Fruit fly (Drosophila melanogaster) whole organism: ENCODE data around the gene CG15756.

Source experiments
- CG8478 ChIP-seq: fragments of >200 bp; optimal IDR thresholded peaks from 2 replicates; lab custom pipeline; 2018; ENCODE audit warnings: inconsistent platforms
- Dll ChIP-seq: fragments of >200 bp; optimal IDR thresholded peaks from 2 replicates; lab custom pipeline; 2017
- EcR ChIP-seq, 2 experiments: fragments of >200 bp; optimal IDR thresholded peaks; 2 replicates each; lab custom pipeline; 2017; ENCODE audit warnings: missing biosample characterization in 2 of 2, missing genetic modification characterization in 2 of 2, missing genetic modification reagents in 2 of 2
- pan ChIP-seq: fragments of >200 bp; optimal IDR thresholded peaks from 2 replicates; lab custom pipeline; 2017
- psq ChIP-seq: fragments of >200 bp; optimal IDR thresholded peaks from 2 replicates; lab custom pipeline; 2017
- usp ChIP-seq: fragments of >200 bp; optimal IDR thresholded peaks from 2 replicates; lab custom pipeline; 2017; ENCODE audit warnings: missing biosample characterization, missing genetic modification characterization, mixed read lengths

CG15756 gene

DNA sequence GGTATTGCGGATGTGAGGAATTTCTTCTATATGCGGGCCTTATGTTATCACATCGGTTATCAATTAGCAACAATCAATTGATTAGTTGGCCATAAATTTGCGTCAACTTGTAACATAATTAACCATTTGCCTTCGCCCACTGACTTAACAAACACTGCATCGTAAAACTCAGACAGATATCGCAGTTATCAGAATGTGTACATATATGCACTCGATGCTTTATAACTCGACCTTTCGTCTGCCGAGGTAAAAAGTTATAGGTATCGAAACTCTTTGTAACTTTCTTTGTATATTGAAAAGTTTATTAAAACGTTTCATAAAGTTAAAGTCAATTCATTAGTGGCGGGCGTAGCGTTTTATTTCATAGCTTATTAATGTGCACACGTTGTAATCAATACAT is 28.8 kb downstream of the CG15756 start:
- TF ChIP-seq pan (lab: Kevin White, UChicago) (no peak), CG8478 (lab: Kevin White, UChicago) (no peak), Dll (lab: Kevin White, UChicago) (no peak), psq (lab: Kevin White, UChicago) (no peak), usp (GFP tag; lab: Kevin White, UChicago) (no peak), EcR (GFP tag; optimal IDR thresholded peaks at IDR 0.05; lab: Kevin White, UChicago) (no peak)

DNA sequence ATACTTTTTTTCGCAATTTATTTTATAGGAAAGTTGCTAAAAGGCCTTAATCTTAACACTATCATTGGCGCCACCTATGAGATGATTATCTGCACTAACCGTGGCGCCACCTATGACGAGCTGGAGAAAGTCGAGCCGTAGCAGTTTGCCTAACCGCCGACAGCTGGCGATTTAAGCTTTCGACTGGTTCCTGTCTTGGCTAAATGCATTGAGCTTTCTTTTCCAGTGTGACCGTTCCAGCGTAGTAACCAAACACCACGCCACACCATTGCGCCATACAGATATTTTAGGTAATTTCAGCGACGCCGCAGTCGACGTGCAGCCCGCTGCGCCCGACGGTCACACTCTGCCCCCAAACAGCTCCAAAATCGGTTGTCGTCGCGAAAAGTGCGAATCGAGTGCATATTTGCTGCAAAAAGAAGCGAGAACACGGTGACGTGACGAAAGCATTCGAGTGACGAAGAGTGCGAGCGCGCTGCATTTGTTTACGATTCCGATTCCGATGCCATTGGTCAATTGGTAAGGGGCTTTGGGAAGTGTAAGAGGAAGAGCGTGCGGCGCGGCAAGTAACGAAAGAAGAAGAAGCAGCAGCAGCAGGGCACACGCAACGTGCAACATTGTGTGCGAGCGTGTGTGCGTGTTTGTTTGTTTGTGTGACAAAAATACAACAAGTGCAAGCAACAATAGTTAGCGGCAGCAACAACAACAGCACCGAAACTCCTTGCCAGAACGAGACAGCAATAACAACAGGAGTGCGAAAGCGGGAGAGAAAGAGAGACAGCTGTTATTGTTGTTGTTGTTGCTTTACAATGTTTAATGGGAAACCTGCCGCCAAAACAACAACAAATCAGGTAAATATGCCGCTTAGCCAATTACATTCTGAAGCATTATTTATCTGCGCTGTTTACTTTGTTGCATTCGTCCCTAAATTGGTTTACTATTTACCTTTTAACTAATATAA is 29.6 kb downstream of the CG15756 start, which contains the start of the genes CG46311 and Tpst:
TSS of gene CG46311 (plus strand) at position 341 of the 961 bp plus-strand sequence.
TSS of gene Tpst (plus strand) at position 341 of the 961 bp plus-strand sequence.
- TF ChIP-seq CG8478 (lab: Kevin White, UChicago), result no peak
- TF ChIP-seq usp (GFP tag; lab: Kevin White, UChicago), result no peak
- no peak for TF ChIP-seq pan (lab: Kevin White, UChicago)
- TF ChIP-seq EcR (GFP tag; optimal IDR thresholded peaks at IDR 0.05; lab: Kevin White, UChicago), result no peak
- no peak for TF ChIP-seq psq (lab: Kevin White, UChicago)
- no peak for TF ChIP-seq Dll (lab: Kevin White, UChicago)

DNA sequence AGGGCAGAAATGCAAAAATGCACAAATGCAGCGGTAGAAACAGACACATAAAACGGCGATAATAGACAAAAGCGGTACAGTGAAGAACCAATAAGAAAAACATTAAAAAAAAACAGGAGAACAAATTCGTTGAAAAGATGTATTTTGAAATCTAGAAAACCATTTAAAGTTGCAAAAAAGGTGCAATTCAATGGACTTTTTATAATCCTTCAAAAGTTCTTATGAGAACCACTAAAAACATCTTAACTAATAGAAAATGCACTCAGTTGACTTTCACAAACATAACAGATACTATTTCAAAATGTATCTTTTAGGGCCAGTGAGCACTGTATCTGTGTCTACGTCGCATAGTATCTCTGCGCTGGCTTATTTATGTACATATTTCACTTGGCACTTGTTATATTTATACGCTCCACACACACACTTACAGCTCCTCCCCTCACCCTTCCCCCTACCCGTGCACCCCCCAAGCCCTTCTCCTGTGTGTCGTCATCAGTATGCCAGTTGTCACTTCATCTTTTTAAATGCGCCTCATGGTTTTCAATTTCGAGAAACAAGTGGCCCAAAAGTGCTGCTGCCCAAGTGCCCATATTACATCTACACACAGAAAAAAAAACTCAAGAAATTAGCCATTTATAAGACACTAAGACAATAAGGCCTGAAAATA is 31.4 kb downstream of the CG15756 start:
- TF ChIP-seq EcR (GFP tag; optimal IDR thresholded peaks at IDR 0.05; lab: Kevin White, UChicago) (no peak), CG8478 (lab: Kevin White, UChicago) (no peak), Dll (lab: Kevin White, UChicago) (no peak), pan (lab: Kevin White, UChicago) (no peak), psq (lab: Kevin White, UChicago) (no peak), usp (GFP tag; lab: Kevin White, UChicago) (no peak)

DNA sequence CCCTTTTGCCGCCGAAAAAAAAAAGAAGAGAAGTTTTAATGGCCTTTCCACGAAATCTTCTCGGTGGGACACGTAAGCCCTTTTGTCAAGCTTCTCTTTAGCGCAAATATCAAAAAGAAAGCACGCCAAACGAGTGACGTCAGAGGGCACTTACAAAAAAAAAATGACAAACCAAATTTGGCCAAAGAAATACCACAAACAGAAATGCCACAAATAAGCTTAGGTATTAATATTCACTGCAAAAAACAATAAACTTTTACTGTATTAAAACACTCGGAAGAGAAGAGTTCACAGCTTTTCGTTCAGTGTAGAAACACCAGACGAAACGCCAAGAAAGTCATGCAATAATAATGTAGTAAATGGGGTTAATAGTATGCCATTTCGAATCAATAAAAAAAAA is 33.9 kb downstream of the CG15756 start:
- TF ChIP-seq psq (lab: Kevin White, UChicago), result no peak
- TF ChIP-seq CG8478 (lab: Kevin White, UChicago), result no peak
- no peak for TF ChIP-seq usp (GFP tag; lab: Kevin White, UChicago)
- no peak for TF ChIP-seq Dll (lab: Kevin White, UChicago)
- no peak for TF ChIP-seq pan (lab: Kevin White, UChicago)
- TF ChIP-seq EcR (GFP tag; optimal IDR thresholded peaks at IDR 0.05; lab: Kevin White, UChicago), result no peak

DNA sequence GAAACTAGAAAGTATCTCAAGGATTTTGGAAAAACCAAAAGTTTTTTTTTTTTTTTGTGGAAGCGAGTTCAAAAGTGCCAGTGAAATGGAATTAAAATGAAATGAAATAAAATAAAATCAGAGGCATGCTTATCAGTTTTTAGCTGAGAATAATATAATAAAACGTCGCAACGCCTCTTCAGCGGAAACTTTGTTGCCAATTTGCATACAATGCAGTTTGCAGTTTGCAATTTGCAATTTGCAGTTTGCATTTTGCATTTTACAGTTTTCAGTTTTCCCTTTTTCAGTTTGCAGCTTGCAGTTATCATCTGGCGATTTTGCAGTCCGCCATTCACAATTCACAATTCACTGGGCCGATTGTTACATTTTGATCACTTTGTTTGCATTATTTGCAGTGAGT is 34.6 kb downstream of the CG15756 start:
- TF ChIP-seq CG8478 (lab: Kevin White, UChicago) (no peak), pan (lab: Kevin White, UChicago) (no peak), EcR (GFP tag; optimal IDR thresholded peaks at IDR 0.05; lab: Kevin White, UChicago) (no peak), psq (lab: Kevin White, UChicago) (no peak), Dll (lab: Kevin White, UChicago) (no peak), usp (GFP tag; lab: Kevin White, UChicago) (no peak)

DNA sequence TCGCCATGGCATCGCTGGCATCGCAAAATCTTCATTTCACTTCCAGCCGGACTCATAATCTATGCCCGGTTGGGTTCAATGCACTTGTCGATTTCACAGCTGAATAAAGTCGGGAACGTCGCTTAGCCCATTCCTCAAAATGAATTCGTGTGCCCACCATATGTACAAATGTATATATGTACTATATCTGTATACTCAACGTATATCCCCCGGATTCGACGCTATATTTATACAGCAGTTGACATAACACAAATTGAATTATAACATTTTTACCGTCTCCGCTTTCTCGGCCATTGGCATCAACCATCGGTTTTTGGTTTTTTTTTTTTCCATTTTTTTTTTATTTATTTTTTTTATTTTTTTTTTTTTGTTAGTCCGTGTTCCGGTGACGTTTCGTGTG is 36.1 kb downstream of the CG15756 start:
- TF ChIP-seq CG8478 (lab: Kevin White, UChicago) (no peak), pan (lab: Kevin White, UChicago) (no peak), usp (GFP tag; lab: Kevin White, UChicago) (no peak), psq (lab: Kevin White, UChicago) (no peak), Dll (lab: Kevin White, UChicago) (no peak), EcR (GFP tag; optimal IDR thresholded peaks at IDR 0.05; lab: Kevin White, UChicago) (no peak)

DNA sequence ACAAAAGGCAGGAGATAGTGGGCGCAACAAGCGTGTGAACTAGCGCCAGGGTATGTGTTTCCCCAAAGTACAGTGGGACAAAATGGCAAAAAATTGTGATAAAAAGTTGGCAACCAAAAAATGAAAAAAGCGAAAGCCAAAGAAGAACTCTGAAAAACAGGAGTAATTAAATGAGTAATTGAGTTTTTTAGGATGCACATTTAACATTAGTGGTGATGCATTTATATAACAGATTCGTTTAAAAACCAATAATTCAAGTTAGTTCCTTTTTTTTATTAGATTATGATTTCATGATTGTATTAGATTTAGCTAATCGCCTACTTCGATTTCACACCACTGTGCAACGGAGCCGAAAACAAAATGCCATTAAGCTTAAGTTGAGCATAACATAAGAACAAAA is 38.2 kb downstream of the CG15756 start:
- TF ChIP-seq usp (GFP tag; lab: Kevin White, UChicago) (no peak), psq (lab: Kevin White, UChicago) (no peak), pan (lab: Kevin White, UChicago) (no peak), EcR (GFP tag; optimal IDR thresholded peaks at IDR 0.05; lab: Kevin White, UChicago) (no peak), Dll (lab: Kevin White, UChicago) (no peak), CG8478 (lab: Kevin White, UChicago) (no peak)

DNA sequence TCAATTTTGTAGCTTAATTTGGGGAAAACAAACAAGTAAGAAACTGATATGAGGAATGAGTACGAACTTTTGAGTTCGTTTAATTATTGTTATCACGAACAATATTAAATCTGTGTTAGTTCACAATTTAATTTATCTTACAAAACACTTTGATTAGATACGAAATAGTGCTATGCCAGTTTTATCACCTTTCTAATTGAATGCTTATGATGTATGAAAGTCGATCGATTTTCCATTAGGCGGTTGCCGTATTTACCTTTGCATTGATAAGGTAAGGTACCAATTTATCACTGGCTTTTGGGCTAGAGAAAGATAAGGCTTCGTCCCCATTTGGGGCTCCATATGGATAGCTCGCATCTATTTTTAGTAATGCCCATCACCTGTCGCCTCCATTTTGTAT is 45.1 kb downstream of the CG15756 start:
- TF ChIP-seq EcR (GFP tag; optimal IDR thresholded peaks at IDR 0.05; lab: Kevin White, UChicago), result no peak
- no peak for TF ChIP-seq Dll (lab: Kevin White, UChicago)
- TF ChIP-seq CG8478 (lab: Kevin White, UChicago), result no peak
- TF ChIP-seq pan (lab: Kevin White, UChicago), result no peak
- no peak for TF ChIP-seq psq (lab: Kevin White, UChicago)
- no peak for TF ChIP-seq usp (GFP tag; lab: Kevin White, UChicago)
